Fruit fly (Drosophila melanogaster) whole organism, embryonic: Measurements from ENCODE around the gene Shawn.

ENCODE experiments used
- B-H2 ChIP-seq: fragments of 200-800 bp; sonication (Bioruptor generic); optimal IDR thresholded peaks from 2 replicates; lab custom pipeline; 2018; ENCODE audit warnings: missing biosample characterization, mild to moderate bottlenecking, missing genetic modification characterization
- Bgb ChIP-seq: fragments of 200-800 bp; sonication (Bioruptor generic); IDR thresholded peaks from 2 replicates; pipeline ENCODE4 v1.3.6; 2022; ENCODE audit warnings: missing biosample characterization, missing genetic modification characterization; ENCODE audit not compliant: partially characterized antibody
- Bteb2 ChIP-seq: fragments of 200-800 bp; sonication (Bioruptor generic); optimal IDR thresholded peaks from 2 replicates; lab custom pipeline; 2016; ENCODE audit warnings: missing biosample characterization, missing genetic modification characterization
- CG10147 ChIP-seq: fragments of 200-800 bp; sonication (Bioruptor generic); optimal IDR thresholded peaks from 2 replicates; lab custom pipeline; 2019; ENCODE audit warnings: missing biosample characterization, mild to moderate bottlenecking, missing genetic modification characterization, moderate library complexity
- CG11247 ChIP-seq: fragments of 200-800 bp; sonication (Bioruptor generic); IDR thresholded peaks from 2 replicates; pipeline ENCODE4 v1.3.6; 2022; ENCODE audit warnings: missing biosample characterization, missing genetic modification characterization
- CG11456 ChIP-seq: fragments of 200-800 bp; sonication (Bioruptor generic); IDR thresholded peaks from 3 replicates; pipeline ENCODE4 v1.3.6; 2022; ENCODE audit warnings: missing biosample characterization, missing genetic modification characterization
- CG12104 ChIP-seq: fragments of 200-800 bp; sonication (Bioruptor generic); optimal IDR thresholded peaks from 3 replicates; lab custom pipeline; 2016; ENCODE audit warnings: missing biosample characterization, missing genetic modification characterization
- CG12219 ChIP-seq: fragments of 200-800 bp; sonication (Bioruptor generic); optimal IDR thresholded peaks from 3 replicates; lab custom pipeline; 2018; ENCODE audit warnings: missing biosample characterization, mild to moderate bottlenecking, missing genetic modification characterization
- CG1233 ChIP-seq: fragments of 200-800 bp; sonication (Bioruptor generic); optimal IDR thresholded peaks from 4 replicates; lab custom pipeline; 2018; ENCODE audit warnings: missing biosample characterization, mild to moderate bottlenecking, missing genetic modification characterization
- CG12659 ChIP-seq: fragments of 200-800 bp; sonication (Bioruptor generic); optimal IDR thresholded peaks from 3 replicates; lab custom pipeline; 2017; ENCODE audit warnings: mild to moderate bottlenecking, missing biosample characterization, missing genetic modification reagents, missing genetic modification characterization
- CG13894 ChIP-seq: fragments of 200-800 bp; sonication (Bioruptor generic); optimal IDR thresholded peaks from 3 replicates; lab custom pipeline; 2018; ENCODE audit warnings: missing biosample characterization, mild to moderate bottlenecking, missing genetic modification characterization, moderate library complexity
- CG15011 ChIP-seq: fragments of 200-800 bp; sonication (Bioruptor generic); optimal IDR thresholded peaks from 3 replicates; lab custom pipeline; 2018; ENCODE audit warnings: missing biosample characterization, mild to moderate bottlenecking, missing genetic modification characterization
- CG17829 ChIP-seq: fragments of 200-800 bp; optimal IDR thresholded peaks from 2 replicates; lab custom pipeline; 2019; ENCODE audit warnings: missing biosample characterization, mild to moderate bottlenecking, missing genetic modification characterization, moderate library complexity
- CG4854 ChIP-seq: fragments of 200-800 bp; sonication (Bioruptor generic); optimal IDR thresholded peaks from 2 replicates; lab custom pipeline; 2016; ENCODE audit warnings: missing biosample characterization, missing genetic modification characterization, inconsistent platforms
- CG6689 ChIP-seq: fragments of 200-800 bp; sonication (Bioruptor generic); IDR thresholded peaks from 2 replicates; pipeline ENCODE4 v1.3.6; 2022; ENCODE audit warnings: missing biosample characterization, missing genetic modification characterization
- CG7987 ChIP-seq: fragments of 200-800 bp; sonication (Bioruptor generic); optimal IDR thresholded peaks from 2 replicates; lab custom pipeline; 2018; ENCODE audit warnings: missing biosample characterization, mild to moderate bottlenecking, missing genetic modification characterization, moderate library complexity
- CG9437 ChIP-seq: fragments of 200-800 bp; sonication (Bioruptor generic); optimal IDR thresholded peaks from 2 replicates; lab custom pipeline; 2018; ENCODE audit warnings: missing biosample characterization, mild to moderate bottlenecking, missing genetic modification characterization
- ERR ChIP-seq: fragments of 200-800 bp; sonication (Bioruptor generic); optimal IDR thresholded peaks from 2 replicates; lab custom pipeline; 2016; ENCODE audit warnings: missing biosample characterization, missing genetic modification characterization
- Eip74EF ChIP-seq, 2 experiments: fragments of 200-800 bp in 1 of 2; fragments of >200 bp in 1 of 2; sonication (Bioruptor generic) in 1 of 2; optimal IDR thresholded peaks; 2 replicates each; lab custom pipeline; 2017 to 2019; ENCODE audit warnings: missing biosample characterization in 2 of 2, missing genetic modification characterization in 2 of 2, mild to moderate bottlenecking in 1 of 2, moderate library complexity in 1 of 2
- HmgD ChIP-seq: fragments of 200-800 bp; sonication (Bioruptor generic); optimal IDR thresholded peaks from 3 replicates; lab custom pipeline; 2016; ENCODE audit warnings: missing biosample characterization, missing genetic modification characterization
- Hsf ChIP-seq: fragments of 200-800 bp; sonication (Bioruptor generic); optimal IDR thresholded peaks from 3 replicates; lab custom pipeline; 2016; ENCODE audit warnings: missing biosample characterization, missing genetic modification characterization
- MBD-R2 ChIP-seq: fragments of 200-800 bp; sonication (Bioruptor generic); IDR thresholded peaks from 2 replicates; pipeline ENCODE4 v1.3.6; 2022; ENCODE audit warnings: missing biosample characterization, missing genetic modification characterization
- MESR4 ChIP-seq: fragments of 200-800 bp; sonication (Bioruptor generic); optimal IDR thresholded peaks from 2 replicates; lab custom pipeline; 2018; ENCODE audit warnings: missing biosample characterization, mild to moderate bottlenecking, missing genetic modification characterization, moderate library complexity
- Max ChIP-seq: fragments of 200-800 bp; sonication (Bioruptor generic); optimal IDR thresholded peaks from 2 replicates; lab custom pipeline; 2016; ENCODE audit warnings: missing biosample characterization, mild to moderate bottlenecking, missing genetic modification characterization
- NfI ChIP-seq: fragments of 200-800 bp; sonication (Bioruptor generic); optimal IDR thresholded peaks from 3 replicates; lab custom pipeline; 2018; ENCODE audit warnings: missing biosample characterization, mild to moderate bottlenecking, missing genetic modification characterization, moderate library complexity
- Sry-β ChIP-seq: fragments of 200-800 bp; sonication (Bioruptor generic); optimal IDR thresholded peaks from 2 replicates; lab custom pipeline; 2018; ENCODE audit warnings: missing biosample characterization, mild to moderate bottlenecking, missing genetic modification characterization, moderate library complexity
- bab2 ChIP-seq: fragments of 200-800 bp; sonication (Bioruptor generic); optimal IDR thresholded peaks from 2 replicates; lab custom pipeline; 2016; ENCODE audit warnings: missing biosample characterization, missing genetic modification characterization
- chif ChIP-seq, 2 experiments: fragments of 200-800 bp; sonication (Bioruptor generic); optimal IDR thresholded peaks; 3 replicates each; lab custom pipeline; 2016; ENCODE audit warnings: missing biosample characterization in 2 of 2, missing genetic modification characterization in 2 of 2
- ems ChIP-seq: fragments of 200-800 bp; sonication (Bioruptor generic); optimal IDR thresholded peaks from 3 replicates; lab custom pipeline; 2016; ENCODE audit warnings: missing biosample characterization, missing genetic modification characterization
- eyg ChIP-seq: fragments of 200-800 bp; sonication (Bioruptor generic); optimal IDR thresholded peaks from 3 replicates; lab custom pipeline; 2016; ENCODE audit warnings: missing biosample characterization, missing genetic modification characterization
- ftz-f1 ChIP-seq: fragments of 200-800 bp; sonication (Bioruptor generic); optimal IDR thresholded peaks from 2 replicates; lab custom pipeline; 2016; ENCODE audit warnings: missing biosample characterization, missing genetic modification characterization
- gsb ChIP-seq: fragments of 200-800 bp; sonication (Bioruptor generic); IDR thresholded peaks from 2 replicates; pipeline ENCODE4 v1.3.6; 2022; ENCODE audit warnings: missing biosample characterization, missing genetic modification characterization
- gsb-n ChIP-seq: fragments of 200-800 bp; sonication (Bioruptor generic); optimal IDR thresholded peaks from 3 replicates; lab custom pipeline; 2018; ENCODE audit warnings: missing biosample characterization, mild to moderate bottlenecking, missing genetic modification characterization
- hth ChIP-seq: fragments of >200 bp; optimal IDR thresholded peaks from 2 replicates; lab custom pipeline; 2017; ENCODE audit warnings: inconsistent platforms
- ind ChIP-seq: fragments of 200-800 bp; sonication (Bioruptor generic); optimal IDR thresholded peaks from 3 replicates; lab custom pipeline; 2016; ENCODE audit warnings: missing biosample characterization, missing genetic modification characterization
- insv ChIP-seq, 2 experiments: fragments of 200-800 bp; sonication (Bioruptor generic); optimal IDR thresholded peaks; 3 replicates each; lab custom pipeline; 2016 to 2018; ENCODE audit warnings: missing biosample characterization in 2 of 2, missing genetic modification characterization in 2 of 2
- ken ChIP-seq: fragments of 200-800 bp; sonication (Bioruptor generic); IDR thresholded peaks from 3 replicates; pipeline ENCODE4 v1.3.6; 2022; ENCODE audit warnings: missing biosample characterization, missing genetic modification characterization
- lbe ChIP-seq: fragments of 200-800 bp; sonication (Bioruptor generic); optimal IDR thresholded peaks from 2 replicates; lab custom pipeline; 2016; ENCODE audit warnings: missing biosample characterization, mild to moderate bottlenecking, missing genetic modification characterization
- maf-S ChIP-seq: fragments of 200-800 bp; sonication (Bioruptor generic); optimal IDR thresholded peaks from 2 replicates; lab custom pipeline; 2016; ENCODE audit warnings: missing biosample characterization, missing genetic modification characterization
- mam ChIP-seq: fragments of 200-800 bp; sonication (Bioruptor generic); optimal IDR thresholded peaks from 3 replicates; lab custom pipeline; 2016; ENCODE audit warnings: missing biosample characterization, missing genetic modification characterization
- pb ChIP-seq: fragments of 200-800 bp; sonication (Bioruptor generic); optimal IDR thresholded peaks from 3 replicates; lab custom pipeline; 2016; ENCODE audit warnings: missing biosample characterization, missing genetic modification characterization
- pfk ChIP-seq: fragments of 200-800 bp; sonication (Bioruptor generic); optimal IDR thresholded peaks from 2 replicates; lab custom pipeline; 2018; ENCODE audit warnings: missing biosample characterization, mild to moderate bottlenecking, missing genetic modification characterization, moderate library complexity
- sd ChIP-seq: fragments of 200-800 bp; sonication (Bioruptor generic); optimal IDR thresholded peaks from 3 replicates; lab custom pipeline; 2018; ENCODE audit warnings: missing biosample characterization, mild to moderate bottlenecking, missing genetic modification characterization, moderate library complexity
- sisA ChIP-seq: fragments of 200-800 bp; sonication (Bioruptor generic); IDR thresholded peaks from 2 replicates; pipeline ENCODE4 v1.3.6; 2022; ENCODE audit warnings: missing biosample characterization, missing genetic modification characterization
- slou ChIP-seq: fragments of 200-800 bp; sonication (Bioruptor generic); optimal IDR thresholded peaks from 3 replicates; lab custom pipeline; 2016; ENCODE audit warnings: missing biosample characterization, missing genetic modification characterization
- unc-4 ChIP-seq: fragments of 200-800 bp; sonication (Bioruptor generic); IDR thresholded peaks from 2 replicates; pipeline ENCODE4 v1.3.6; 2022; ENCODE audit warnings: missing biosample characterization, missing genetic modification characterization; ENCODE audit not compliant: partially characterized antibody
- unpg ChIP-seq: fragments of 200-800 bp; sonication (Bioruptor generic); optimal IDR thresholded peaks from 3 replicates; lab custom pipeline; 2018; ENCODE audit warnings: missing biosample characterization, mild to moderate bottlenecking, missing genetic modification characterization, moderate library complexity
- zen ChIP-seq: fragments of 200-800 bp; sonication (Bioruptor generic); optimal IDR thresholded peaks from 3 replicates; lab custom pipeline; 2018; ENCODE audit warnings: missing biosample characterization, mild to moderate bottlenecking, missing genetic modification characterization, moderate library complexity
- zfh2 ChIP-seq: fragments of 200-800 bp; sonication (Bioruptor generic); optimal IDR thresholded peaks from 2 replicates; lab custom pipeline; 2016; ENCODE audit warnings: missing biosample characterization, missing genetic modification characterization

Gene Shawn

DNA sequence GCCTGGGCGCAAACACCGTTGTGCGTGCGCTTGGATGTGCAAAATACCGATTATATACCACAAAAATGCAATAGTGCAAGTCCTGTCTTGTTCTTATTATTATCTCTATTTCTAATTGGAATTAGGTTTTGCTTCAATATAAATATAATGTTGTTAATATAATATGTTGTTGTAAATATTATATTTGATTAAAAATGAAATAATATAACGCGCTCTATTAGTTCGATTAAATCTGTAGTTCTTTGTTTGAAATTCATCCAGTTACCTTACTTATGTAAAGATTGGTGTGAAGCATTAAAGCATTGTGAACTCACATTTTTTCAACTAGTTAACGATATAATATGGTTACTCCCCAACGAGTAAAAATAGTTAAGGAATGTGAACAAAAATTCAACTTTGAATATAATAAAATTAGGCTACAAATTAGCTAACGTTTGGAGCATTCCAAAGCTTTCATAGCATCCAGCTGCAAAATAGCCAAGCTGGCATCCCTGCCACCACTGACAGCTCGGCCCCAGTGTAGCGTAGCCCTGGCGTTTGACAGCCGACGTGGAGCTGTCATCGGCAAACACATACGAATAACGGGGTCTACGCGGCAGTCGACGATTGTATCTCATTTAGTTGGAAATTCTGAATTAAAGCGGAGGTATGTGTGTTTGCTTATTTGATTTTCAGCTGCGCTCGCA is 31.6 kb downstream of the Shawn start, which contains the start of the genes CG12237 and Sec61gamma (continued):
- no peak for TF ChIP-seq gsb-n
- TF ChIP-seq ind, result no peak
- no peak for TF ChIP-seq zen
- peak; percentile 44 for TF ChIP-seq B-H2 (GFP tag; lab: Kevin White, UChicago)
- TF ChIP-seq MBD-R2 (GFP tag; lab: Robert Waterston, UW), result peak; percentile 85
- no peak for TF ChIP-seq CG4854 (GFP tag; lab: Kevin White, UChicago)
- peak in 1 of 2 experiments; percentile 11 for TF ChIP-seq chif (GFP tag; optimal IDR thresholded peaks at IDR 0.05; lab: Kevin White, UChicago)
- peak; percentile 1 for TF ChIP-seq ems (GFP tag; lab: Kevin White, UChicago)
- no peak for TF ChIP-seq CG12104
- peak in 1 of 2 experiments; percentile 89 for TF ChIP-seq insv (GFP tag; optimal IDR thresholded peaks at IDR 0.05; lab: Kevin White, UChicago)
- peak; percentile 30; the same call in 1 of the 2 replicates for TF ChIP-seq Bgb (GFP tag; lab: Robert Waterston, UW)
- TF ChIP-seq eyg (GFP tag; lab: Kevin White, UChicago), result no peak
- no peak for TF ChIP-seq hth (lab: Kevin White, UChicago)
- peak; percentile 13 for TF ChIP-seq Bteb2
- TF ChIP-seq gsb (GFP tag; lab: Robert Waterston, UW), result no peak
- no peak for TF ChIP-seq CG10147 (GFP tag; lab: Kevin White, UChicago)
- peak; percentile 96 for TF ChIP-seq Sry-β (GFP tag; lab: Kevin White, UChicago)
- no peak for TF ChIP-seq CG9437 (GFP tag; lab: Kevin White, UChicago)
- TF ChIP-seq CG6689 (GFP tag; lab: Robert Waterston, UW), result no peak
- TF ChIP-seq CG7987 (GFP tag; lab: Kevin White, UChicago), result peak; percentile 64
- no peak for TF ChIP-seq lbe (GFP tag; lab: Kevin White, UChicago)
- peak; percentile 84 for TF ChIP-seq MESR4 (GFP tag; lab: Kevin White, UChicago)
- TF ChIP-seq pfk, result peak; percentile 13
- peak; percentile 11 for TF ChIP-seq NfI (GFP tag; lab: Kevin White, UChicago)
- peak; percentile 62; the same call in 1 of the 3 replicates for TF ChIP-seq CG11456 (GFP tag; lab: Robert Waterston, UW)
- no peak for TF ChIP-seq CG12219 (GFP tag; lab: Kevin White, UChicago)
- TF ChIP-seq CG12659 (GFP tag; lab: Kevin White, UChicago), result peak; percentile 77
- 0 out of 2 replicates have a peak, but pooled peaks have one; percentile 12 for TF ChIP-seq sisA
- no peak for TF ChIP-seq Hsf
- TF ChIP-seq ken (GFP tag; lab: Robert Waterston, UW), result 0 out of 3 replicates have a peak, but pooled peaks have one; percentile 54
- TF ChIP-seq zfh2 (GFP tag; lab: Kevin White, UChicago), result peak; percentile 37
- peak; percentile 34 for TF ChIP-seq Max (GFP tag; lab: Kevin White, UChicago)
- TF ChIP-seq CG1233, result no peak
- no peak for TF ChIP-seq slou (GFP tag; lab: Kevin White, UChicago)
- TF ChIP-seq unpg (GFP tag; lab: Kevin White, UChicago), result no peak
- peak; percentile 49 for TF ChIP-seq CG17829 (tag; lab: Kevin White, UChicago)
- no peak for TF ChIP-seq bab2 (GFP tag; lab: Kevin White, UChicago)
- peak; percentile 11 for TF ChIP-seq maf-S (GFP tag; lab: Kevin White, UChicago)
- TF ChIP-seq ftz-f1 (GFP tag; lab: Kevin White, UChicago), result peak; percentile 20
- no peak for TF ChIP-seq unc-4
- TF ChIP-seq HmgD (GFP tag; lab: Kevin White, UChicago), result peak; percentile 13
- TF ChIP-seq pb (GFP tag; lab: Kevin White, UChicago), result no peak
- TF ChIP-seq CG15011 (GFP tag; lab: Kevin White, UChicago), result no peak
- peak; percentile 61 for TF ChIP-seq CG13894
- TF ChIP-seq sd (tag; lab: Kevin White, UChicago), result peak; percentile 84
- peak; percentile 46 for TF ChIP-seq CG11247 (GFP tag; lab: Robert Waterston, UW)
- TF ChIP-seq Eip74EF (GFP tag; optimal IDR thresholded peaks at IDR 0.05; lab: Kevin White, UChicago), result no peak
- TF ChIP-seq mam (GFP tag; lab: Kevin White, UChicago), result peak; percentile 37
- peak; percentile 25 for TF ChIP-seq ERR
